Worm (Caenorhabditis elegans): ENCODE measurements around the gene tub-1.

tub-1 gene

DNA sequence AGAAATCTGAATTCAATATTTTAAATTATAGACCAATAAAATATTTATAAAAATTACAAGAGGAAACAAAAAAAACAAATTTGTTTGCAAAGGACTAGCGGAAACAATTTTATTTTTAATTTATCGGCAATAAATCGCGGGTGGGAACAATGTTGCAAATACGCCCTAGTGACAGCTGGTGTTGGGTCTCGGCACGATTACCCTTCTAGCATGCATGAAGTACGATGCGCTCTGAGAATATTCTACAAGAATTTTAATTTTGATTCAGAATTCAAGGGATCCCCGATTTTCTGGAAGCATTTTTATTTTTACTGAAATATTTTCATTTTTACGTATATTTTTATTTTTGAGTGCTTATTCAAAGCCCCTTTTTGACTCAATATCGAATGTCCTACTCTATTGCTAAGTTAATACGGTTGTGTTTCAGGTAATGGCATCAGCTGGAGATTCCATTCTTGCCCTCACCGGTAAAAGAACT lies 28.3 kb upstream of the tub-1 start, which contains the start of the genes mig-5 and cct-1 (continued):
- TF ChIP-seq pax-1 (tag; optimal IDR thresholded peaks at IDR 0.05): peak; percentile 82
- TF ChIP-seq hlh-6 (tag; optimal IDR thresholded peaks at IDR 0.05): no peak
- peak; percentile 35 for TF ChIP-seq ceh-19 (GFP tag; optimal IDR thresholded peaks at IDR 0.05)
- no peak for TF ChIP-seq hlh-15 (tag; optimal IDR thresholded peaks at IDR 0.05)
- TF ChIP-seq che-1 (tag; optimal IDR thresholded peaks at IDR 0.05): no peak
- peak; percentile 70 for TF ChIP-seq ref-2 (tag; optimal IDR thresholded peaks at IDR 0.05)
- no peak for TF ChIP-seq odd-2 (tag; optimal IDR thresholded peaks at IDR 0.05)
- TF ChIP-seq ttx-3 (tag; optimal IDR thresholded peaks at IDR 0.05): no peak
- no peak for TF ChIP-seq nhr-232 (tag; optimal IDR thresholded peaks at IDR 0.05)
- TF ChIP-seq sdc-2 (tag; optimal IDR thresholded peaks at IDR 0.05): no peak
- no peak for TF ChIP-seq madf-2 (tag; optimal IDR thresholded peaks at IDR 0.05)
- TF ChIP-seq hlh-8 (tag; optimal IDR thresholded peaks at IDR 0.05): peak; percentile 60
- peak; percentile 0 for TF ChIP-seq K09A11.1 (tag; optimal IDR thresholded peaks at IDR 0.05; ENCODE audit: insufficient read depth)
- TF ChIP-seq unc-86 (tag; optimal IDR thresholded peaks at IDR 0.05): peak; percentile 66
- no peak for TF ChIP-seq nhr-11 (tag; optimal IDR thresholded peaks at IDR 0.05)
- TF ChIP-seq sox-4 (tag; optimal IDR thresholded peaks at IDR 0.05): no peak
- TF ChIP-seq elt-2 (tag; optimal IDR thresholded peaks at IDR 0.05): peak; percentile 59
- peak; percentile 68 for TF ChIP-seq ceh-31 (tag; optimal IDR thresholded peaks at IDR 0.05)
- no peak for TF ChIP-seq ceh-24 (tag; optimal IDR thresholded peaks at IDR 0.05)
- no peak for TF ChIP-seq pag-3 (tag; optimal IDR thresholded peaks at IDR 0.05; ENCODE audit: borderline replicate concordance)
- peak; percentile 33 for TF ChIP-seq dve-1 (tag; optimal IDR thresholded peaks at IDR 0.05)

DNA sequence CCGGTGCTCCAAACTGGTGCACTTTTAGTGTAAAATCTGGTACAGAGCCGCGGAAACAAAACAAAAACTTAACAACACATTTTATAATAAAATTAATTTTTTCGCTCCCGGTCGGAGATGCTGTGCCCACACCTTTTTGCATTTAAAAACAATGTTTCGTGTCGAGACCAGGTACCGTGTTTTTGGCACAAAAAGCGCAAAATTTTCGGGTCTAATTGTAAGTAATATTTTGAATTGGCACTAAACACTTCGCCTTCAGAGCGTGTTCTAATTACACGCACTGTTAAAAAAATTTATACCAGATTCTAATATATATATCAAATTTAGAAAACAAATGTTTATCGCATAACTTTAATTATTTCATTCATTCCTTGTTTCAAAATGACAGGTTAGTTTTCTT lies 24.7 kb upstream of the tub-1 start, which contains the start of gene dylt-3:
Gene dylt-3, plus strand, starts transcription at position 301 of the 400 bp plus-strand sequence.
- TF ChIP-seq odd-2 (tag; optimal IDR thresholded peaks at IDR 0.05): no peak

DNA sequence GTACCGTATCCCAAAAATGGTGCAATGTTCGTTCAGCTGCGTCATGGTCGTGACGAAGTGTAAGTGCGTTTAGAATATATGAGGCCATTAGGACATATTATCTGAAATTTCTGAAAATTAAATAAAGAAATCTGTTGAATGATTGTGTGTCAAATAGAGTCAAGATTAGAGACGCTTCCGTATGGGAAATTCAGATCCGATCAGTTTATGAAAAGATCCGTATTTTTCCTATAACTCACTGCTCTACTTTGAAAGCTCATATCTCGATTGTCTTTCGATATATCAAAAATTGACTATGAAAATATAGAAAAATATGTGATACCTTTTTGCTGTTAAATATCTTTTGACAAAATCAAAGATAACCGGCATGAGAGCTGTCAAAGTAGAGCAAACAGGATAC lies 23.5 kb upstream of the tub-1 start, which contains the start of gene T05C12.4:
Gene T05C12.4, minus strand, starts transcription at position 101 of the 400 bp plus-strand sequence.
- TF ChIP-seq dmd-4 (tag; optimal IDR thresholded peaks at IDR 0.05; ENCODE audit: borderline replicate concordance): no peak
- no peak for TF ChIP-seq hlh-30 (tag; optimal IDR thresholded peaks at IDR 0.05; ENCODE audit: insufficient read depth)
- TF ChIP-seq nhr-232 (tag; optimal IDR thresholded peaks at IDR 0.05): no peak
- TF ChIP-seq elt-2 (tag; optimal IDR thresholded peaks at IDR 0.05): no peak
- no peak for TF ChIP-seq ets-4 (tag; optimal IDR thresholded peaks at IDR 0.05)
- no peak for TF ChIP-seq lin-11 (tag; optimal IDR thresholded peaks at IDR 0.05)
- no peak for TF ChIP-seq ceh-19 (GFP tag; optimal IDR thresholded peaks at IDR 0.05)

DNA sequence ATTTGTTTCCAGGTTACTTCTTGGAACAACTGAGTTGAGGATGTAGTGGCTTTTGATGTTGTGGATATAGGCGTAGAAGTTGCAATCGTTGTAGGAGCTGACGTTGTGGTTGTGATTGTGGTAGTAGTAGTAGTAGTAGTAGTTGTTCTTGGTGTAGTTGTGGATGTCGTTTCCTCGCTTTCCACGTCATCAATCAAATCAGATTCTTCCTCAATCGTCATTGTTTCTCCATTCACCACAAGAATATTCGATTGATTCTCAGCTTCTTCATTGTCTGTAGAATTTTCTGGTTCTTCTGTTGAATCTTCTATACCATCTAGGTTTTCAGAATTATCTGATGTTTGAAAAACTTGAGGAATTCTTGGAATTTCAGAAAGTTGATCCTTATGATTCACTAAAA lies 21.9 kb upstream of the tub-1 start:
- no peak for TF ChIP-seq hlh-30 (tag; optimal IDR thresholded peaks at IDR 0.05; ENCODE audit: insufficient read depth)
- TF ChIP-seq pqm-1 (tag; optimal IDR thresholded peaks at IDR 0.05): no peak
- no peak for TF ChIP-seq sox-4 (tag; optimal IDR thresholded peaks at IDR 0.05)
- no peak for TF ChIP-seq ttx-3 (tag; optimal IDR thresholded peaks at IDR 0.05)
- TF ChIP-seq ceh-2 (tag; optimal IDR thresholded peaks at IDR 0.05): no peak
- TF ChIP-seq ceh-14 (tag; optimal IDR thresholded peaks at IDR 0.05): no peak
- TF ChIP-seq pha-2 (tag; optimal IDR thresholded peaks at IDR 0.05): no peak
- TF ChIP-seq che-1 (tag; optimal IDR thresholded peaks at IDR 0.05): no peak

DNA sequence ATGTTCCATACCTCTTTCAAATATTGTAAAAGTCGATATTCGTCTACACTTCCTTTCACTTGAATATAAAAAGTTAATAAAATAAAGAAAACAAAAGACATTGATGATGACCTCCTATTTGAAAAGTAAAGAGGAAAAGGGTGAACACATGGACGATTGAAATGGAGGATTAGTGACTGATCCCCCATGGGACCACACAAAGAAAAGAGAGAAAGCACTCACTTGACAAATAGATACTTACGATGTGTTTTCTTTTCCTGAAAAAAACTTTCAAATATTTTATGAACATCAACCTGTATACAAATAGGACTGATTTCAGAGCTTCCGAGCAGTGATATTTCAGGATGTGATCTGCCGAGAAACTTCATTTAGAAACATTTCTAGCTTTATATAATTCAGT lies 20.4 kb upstream of the tub-1 start, which contains the start of gene acr-14:
Gene acr-14, minus strand, starts transcription at position 101 of the 400 bp plus-strand sequence.
- TF ChIP-seq hlh-13 (GFP tag; optimal IDR thresholded peaks at IDR 0.05) (no peak), eyg-1 (tag; optimal IDR thresholded peaks at IDR 0.05) (no peak), hlh-30 (tag; optimal IDR thresholded peaks at IDR 0.05; ENCODE audit: insufficient read depth) (no peak), sox-4 (tag; optimal IDR thresholded peaks at IDR 0.05) (no peak), unc-86 (tag; optimal IDR thresholded peaks at IDR 0.05) (no peak), madf-2 (tag; optimal IDR thresholded peaks at IDR 0.05) (no peak), Y22D7AL.16 (tag; optimal IDR thresholded peaks at IDR 0.05) (no peak), ceh-2 (tag; optimal IDR thresholded peaks at IDR 0.05) (no peak), gmeb-2 (tag; optimal IDR thresholded peaks at IDR 0.05) (no peak), ceh-48 (tag; optimal IDR thresholded peaks at IDR 0.05) (no peak), ets-4 (tag; optimal IDR thresholded peaks at IDR 0.05) (no peak)

Measured in whole organism, late embryonic.